Fruit fly (Drosophila melanogaster): ENCODE data around the gene p.

The p gene

dm6 chr3R:8650741-8651140, 19.7 kb downstream of the p start, which contains the start of the genes Mkk4 and SLIRP2 (continued):
- TF ChIP-seq CG17802 (tag; optimal IDR thresholded peaks at IDR 0.05) = peak; percentile 92
- TF ChIP-seq CG7372 (GFP tag; IDR thresholded peaks at IDR 0.05) = peak; percentile 99
- TF ChIP-seq CG1792 (GFP tag; optimal IDR thresholded peaks at IDR 0.05) = peak; percentile 97
- peak; percentile 98 for TF ChIP-seq CG6175 (GFP tag; IDR thresholded peaks at IDR 0.05)
- TF ChIP-seq pros (GFP tag; optimal IDR thresholded peaks at IDR 0.05) = peak; percentile 73
- TF ChIP-seq mld (GFP tag; IDR thresholded peaks at IDR 0.05; ENCODE audit: partially characterized antibody) = peak; percentile 80
- peak; percentile 99 for TF ChIP-seq Oaz (GFP tag; IDR thresholded peaks at IDR 0.05)
- peak; percentile 99 for TF ChIP-seq CG30431 (GFP tag; optimal IDR thresholded peaks at IDR 0.05)
- peak; percentile 98 for TF ChIP-seq CG8388 (GFP tag; optimal IDR thresholded peaks at IDR 0.05)
- TF ChIP-seq Hey (tag; optimal IDR thresholded peaks at IDR 0.05) = peak; percentile 92
- TF ChIP-seq Jarid2 (GFP tag; optimal IDR thresholded peaks at IDR 0.05) = peak; percentile 91
- TF ChIP-seq sr (GFP tag; IDR thresholded peaks at IDR 0.05) = peak; percentile 95
- peak; percentile 98 for TF ChIP-seq CG11085 (GFP tag; IDR thresholded peaks at IDR 0.05)
- peak; percentile 100 for TF ChIP-seq Ets65A (GFP tag)
- TF ChIP-seq CG10431 (GFP tag; optimal IDR thresholded peaks at IDR 0.05) = peak; percentile 96
- peak; percentile 99 for TF ChIP-seq NfI (GFP tag; optimal IDR thresholded peaks at IDR 0.05)
- TF ChIP-seq fd102C (GFP tag; optimal IDR thresholded peaks at IDR 0.05) = peak; percentile 95
- TF ChIP-seq Atf3 (GFP tag; optimal IDR thresholded peaks at IDR 0.05) = peak; percentile 99
- TF ChIP-seq tna (GFP tag; IDR thresholded peaks at IDR 0.05; ENCODE audit: partially characterized antibody) = peak; percentile 83
- peak; percentile 99 for TF ChIP-seq maf-S (GFP tag; optimal IDR thresholded peaks at IDR 0.05)
- peak; percentile 87 for TF ChIP-seq Deaf1 (tag; optimal IDR thresholded peaks at IDR 0.05)
- TF ChIP-seq vvl (GFP tag; IDR thresholded peaks at IDR 0.05) = peak; percentile 100
- peak; percentile 99 for TF ChIP-seq Dbx (GFP tag; IDR thresholded peaks at IDR 0.05)
- TF ChIP-seq CrebB (tag; optimal IDR thresholded peaks at IDR 0.05) = peak; percentile 98
- peak; percentile 86 for TF ChIP-seq Bgb (GFP tag; IDR thresholded peaks at IDR 0.05; ENCODE audit: partially characterized antibody)
- peak; percentile 98 for TF ChIP-seq CG6272 (GFP tag; IDR thresholded peaks at IDR 0.05)
- TF ChIP-seq Fer2 (tag; optimal IDR thresholded peaks at IDR 0.05) = peak; percentile 98
- peak; percentile 99 for TF ChIP-seq CG4404 (GFP tag; IDR thresholded peaks at IDR 0.05)
- peak; percentile 99 for TF ChIP-seq CG14441 (GFP tag; IDR thresholded peaks at IDR 0.05)
- TF ChIP-seq crp (GFP tag; optimal IDR thresholded peaks at IDR 0.05) = peak in 1 of 2 experiments; percentile 75
- TF ChIP-seq so (GFP tag; IDR thresholded peaks at IDR 0.05) = peak; percentile 99
- TF ChIP-seq pnt (GFP tag; optimal IDR thresholded peaks at IDR 0.05) = peak; percentile 98
- peak; percentile 84 for TF ChIP-seq CG6791 (GFP tag; IDR thresholded peaks at IDR 0.05; ENCODE audit: partially characterized antibody)
- TF ChIP-seq phol (tag; optimal IDR thresholded peaks at IDR 0.05) = peak; percentile 99
- TF ChIP-seq CTCF (GFP tag; optimal IDR thresholded peaks at IDR 0.05) = peak; percentile 75
- TF ChIP-seq crol (GFP tag; IDR thresholded peaks at IDR 0.05) = peak; percentile 81
- TF ChIP-seq kni (GFP tag; optimal IDR thresholded peaks at IDR 0.05) = peak; percentile 93
- TF ChIP-seq luna (GFP tag; optimal IDR thresholded peaks at IDR 0.05) = peak; percentile 92
- peak; percentile 99 for TF ChIP-seq esg (GFP tag; conservative IDR thresholded peaks at IDR 0.05)
- peak; percentile 97 for TF ChIP-seq CG4328 (GFP tag; optimal IDR thresholded peaks at IDR 0.05)
- TF ChIP-seq BEAF-32 (GFP tag; optimal IDR thresholded peaks at IDR 0.05) = peak; percentile 95
- peak; percentile 97 for TF ChIP-seq dimm (GFP tag; IDR thresholded peaks at IDR 0.05)
- TF ChIP-seq bigmax (GFP tag; optimal IDR thresholded peaks at IDR 0.05) = peak; percentile 72
- peak; percentile 98 for TF ChIP-seq Meics (GFP tag; optimal IDR thresholded peaks at IDR 0.05)
- TF ChIP-seq crc (GFP tag; optimal IDR thresholded peaks at IDR 0.05) = peak; percentile 95
- peak; percentile 96 for TF ChIP-seq run (tag; optimal IDR thresholded peaks at IDR 0.05)
- peak; percentile 97 for TF ChIP-seq CG31224 (GFP tag; IDR thresholded peaks at IDR 0.05)
- TF ChIP-seq nmo (GFP tag; optimal IDR thresholded peaks at IDR 0.05) = peak; percentile 100
- peak; percentile 100 for TF ChIP-seq CG1602 (GFP tag; optimal IDR thresholded peaks at IDR 0.05)
- peak; percentile 99 for TF ChIP-seq CG10147 (GFP tag; optimal IDR thresholded peaks at IDR 0.05)
- TF ChIP-seq Mad (GFP tag; optimal IDR thresholded peaks at IDR 0.05) = peak; percentile 99

Data from whole organism, embryonic.